Worm (Caenorhabditis elegans) whole organism, L2 larva: ENCODE measurements around the gene algn-1.

Experiments
- C34F6.9 ChIP-seq: fragments of 150-350 bp; optimal IDR thresholded peaks from 2 replicates; lab custom pipeline; 2014; ENCODE audit warnings: missing biosample characterization, missing genetic modification characterization
- F13H6.1 ChIP-seq: sonication (generic microtip); optimal IDR thresholded peaks from 2 replicates; lab custom pipeline; 2016; ENCODE audit warnings: missing genetic modification characterization, missing compliant biosample characterization
- R02D3.7 ChIP-seq: fragments of 150-350 bp; optimal IDR thresholded peaks from 2 replicates; lab custom pipeline; 2014; ENCODE audit warnings: missing biosample characterization, missing genetic modification characterization
- Y55F3AM.14 ChIP-seq: fragments of 200-800 bp; sonication (Bioruptor generic); optimal IDR thresholded peaks from 2 replicates; lab custom pipeline; 2018; ENCODE audit warnings: mild to moderate bottlenecking, missing genetic modification characterization, missing compliant biosample characterization
- ZK546.5 ChIP-seq: sonication (generic microtip); optimal IDR thresholded peaks from 2 replicates; lab custom pipeline; 2017; ENCODE audit warnings: missing biosample characterization, missing genetic modification characterization
- alr-1 ChIP-seq: fragments of 150-350 bp; optimal IDR thresholded peaks from 2 replicates; lab custom pipeline; 2014; ENCODE audit warnings: missing biosample characterization, missing genetic modification characterization
- aly-2 ChIP-seq: fragments of 150-350 bp; optimal IDR thresholded peaks from 2 replicates; lab custom pipeline; 2014; ENCODE audit warnings: missing biosample characterization, missing genetic modification characterization
- ama-1 ChIP-seq: fragments of 150-350 bp; optimal IDR thresholded peaks from 2 replicates; lab custom pipeline; 2018; ENCODE audit warnings: inconsistent platforms
- blmp-1 ChIP-seq: sonication (generic microtip); optimal IDR thresholded peaks from 2 replicates; lab custom pipeline; 2017; ENCODE audit warnings: missing genetic modification characterization, mild to moderate bottlenecking, missing compliant biosample characterization, antibody characterized with exemption, moderate library complexity; ENCODE audit not compliant: insufficient read depth
- ceh-16 ChIP-seq: fragments of 150-350 bp; optimal IDR thresholded peaks from 2 replicates; lab custom pipeline; 2014; ENCODE audit warnings: missing biosample characterization, missing genetic modification characterization
- ceh-82 ChIP-seq: fragments of 150-350 bp; optimal IDR thresholded peaks from 2 replicates; lab custom pipeline; 2014; ENCODE audit warnings: missing biosample characterization, missing genetic modification characterization
- crh-2 ChIP-seq: sonication (generic microtip); optimal IDR thresholded peaks from 2 replicates; lab custom pipeline; 2017; ENCODE audit warnings: missing biosample characterization, missing genetic modification characterization
- dmd-4 ChIP-seq: sonication (generic microtip); optimal IDR thresholded peaks from 2 replicates; lab custom pipeline; 2017; ENCODE audit warnings: missing biosample characterization, missing genetic modification characterization
- egl-27 ChIP-seq: sonication (generic microtip); optimal IDR thresholded peaks from 3 replicates; lab custom pipeline; 2017; ENCODE audit warnings: missing biosample characterization, missing genetic modification reagents, missing genetic modification characterization
- elt-1 ChIP-seq: fragments of 150-350 bp; optimal IDR thresholded peaks from 2 replicates; lab custom pipeline; 2014; ENCODE audit warnings: missing biosample characterization, missing genetic modification characterization
- elt-3 ChIP-seq: sonication (generic microtip); optimal IDR thresholded peaks from 2 replicates; lab custom pipeline; 2017; ENCODE audit warnings: missing biosample characterization, missing genetic modification characterization
- fos-1 ChIP-seq: fragments of 150-350 bp; optimal IDR thresholded peaks from 2 replicates; lab custom pipeline; 2014; ENCODE audit warnings: missing biosample characterization, missing genetic modification characterization
- gmeb-1 ChIP-seq: fragments of 150-350 bp; optimal IDR thresholded peaks from 2 replicates; lab custom pipeline; 2014; ENCODE audit warnings: missing biosample characterization, missing genetic modification characterization
- lin-11 ChIP-seq: fragments of 150-350 bp; sonication (generic microtip); optimal IDR thresholded peaks from 2 replicates; lab custom pipeline; 2014; ENCODE audit warnings: missing biosample characterization, missing genetic modification characterization, inconsistent platforms, mixed read lengths
- lin-13 ChIP-seq: fragments of 150-350 bp; optimal IDR thresholded peaks from 2 replicates; lab custom pipeline; 2014; ENCODE audit warnings: missing biosample characterization, missing genetic modification reagents, missing genetic modification characterization
- lin-39 ChIP-seq: fragments of 150-350 bp; optimal IDR thresholded peaks from 2 replicates; lab custom pipeline; 2014; ENCODE audit warnings: missing biosample characterization, missing genetic modification reagents, missing genetic modification characterization
- lsy-2 ChIP-seq, 2 experiments: fragments of 150-350 bp in 1 of 2; sonication (generic microtip) in 1 of 2; optimal IDR thresholded peaks; 2 replicates each; lab custom pipeline; 2014 to 2017; ENCODE audit warnings: missing biosample characterization in 2 of 2, missing genetic modification characterization in 2 of 2
- mab-5 ChIP-seq: fragments of 150-350 bp; optimal IDR thresholded peaks from 2 replicates; lab custom pipeline; 2014; ENCODE audit warnings: missing biosample characterization, missing genetic modification characterization
- mbf-1 ChIP-seq: sonication (generic microtip); optimal IDR thresholded peaks from 2 replicates; lab custom pipeline; 2017; ENCODE audit warnings: missing biosample characterization, missing genetic modification characterization
- mdl-1 ChIP-seq, 2 experiments: fragments of 150-350 bp in 1 of 2; sonication (generic microtip) in 1 of 2; optimal IDR thresholded peaks; 2 replicates each; lab custom pipeline; 2017; ENCODE audit warnings: missing biosample characterization in 2 of 2, missing genetic modification characterization in 2 of 2
- nhr-10 ChIP-seq: sonication (generic microtip); optimal IDR thresholded peaks from 2 replicates; lab custom pipeline; 2017; ENCODE audit warnings: missing biosample characterization, missing genetic modification characterization
- nhr-11 ChIP-seq: fragments of 150-350 bp; optimal IDR thresholded peaks from 2 replicates; lab custom pipeline; 2014; ENCODE audit warnings: missing biosample characterization, missing genetic modification characterization
- nhr-12 ChIP-seq: fragments of 150-350 bp; optimal IDR thresholded peaks from 2 replicates; lab custom pipeline; 2014; ENCODE audit warnings: missing biosample characterization, missing genetic modification characterization
- nhr-129 ChIP-seq: fragments of 150-350 bp; optimal IDR thresholded peaks from 2 replicates; lab custom pipeline; 2014; ENCODE audit warnings: missing biosample characterization, missing genetic modification characterization
- nhr-21 ChIP-seq: fragments of 150-350 bp; optimal IDR thresholded peaks from 2 replicates; lab custom pipeline; 2014; ENCODE audit warnings: missing biosample characterization, missing genetic modification characterization
- nhr-23 ChIP-seq: fragments of 150-350 bp; optimal IDR thresholded peaks from 2 replicates; lab custom pipeline; 2014; ENCODE audit warnings: missing biosample characterization, missing genetic modification reagents, missing genetic modification characterization
- nhr-237 ChIP-seq: fragments of 150-350 bp; optimal IDR thresholded peaks from 2 replicates; lab custom pipeline; 2014; ENCODE audit warnings: missing biosample characterization, missing genetic modification characterization
- nhr-25 ChIP-seq: fragments of 150-350 bp; sonication (generic microtip); optimal IDR thresholded peaks from 3 replicates; lab custom pipeline; 2014; ENCODE audit warnings: missing biosample characterization, missing genetic modification characterization
- nhr-6 ChIP-seq: fragments of 150-350 bp; optimal IDR thresholded peaks from 2 replicates; lab custom pipeline; 2014; ENCODE audit warnings: missing biosample characterization, missing genetic modification characterization
- nhr-77 ChIP-seq: fragments of 150-350 bp; optimal IDR thresholded peaks from 2 replicates; lab custom pipeline; 2014; ENCODE audit warnings: missing biosample characterization, missing genetic modification characterization
- peb-1 ChIP-seq: fragments of 150-350 bp; optimal IDR thresholded peaks from 2 replicates; lab custom pipeline; 2014; ENCODE audit warnings: missing biosample characterization, missing genetic modification characterization
- sem-4 ChIP-seq: fragments of 150-350 bp; optimal IDR thresholded peaks from 2 replicates; lab custom pipeline; 2014; ENCODE audit warnings: missing biosample characterization, missing genetic modification reagents, missing genetic modification characterization
- skn-1 ChIP-seq: sonication (generic microtip); optimal IDR thresholded peaks from 2 replicates; lab custom pipeline; 2017; ENCODE audit warnings: missing biosample characterization, missing genetic modification characterization
- sma-3 ChIP-seq: sonication (generic microtip); optimal IDR thresholded peaks from 2 replicates; lab custom pipeline; 2016; ENCODE audit warnings: missing genetic modification reagents, missing genetic modification characterization, missing compliant biosample characterization
- sma-9 ChIP-seq, 2 experiments: fragments of 150-350 bp in 1 of 2; sonication (generic microtip) in 1 of 2; optimal IDR thresholded peaks; 2 replicates each; lab custom pipeline; 2014 to 2016; ENCODE audit warnings: missing genetic modification characterization in 2 of 2, mild to moderate bottlenecking in 1 of 2, missing biosample characterization in 1 of 2, missing compliant biosample characterization in 1 of 2, missing genetic modification reagents in 1 of 2, moderate library complexity in 1 of 2
- snpc-4 ChIP-seq: fragments of 150-350 bp; optimal IDR thresholded peaks from 2 replicates; lab custom pipeline; 2014; ENCODE audit warnings: missing biosample characterization, missing genetic modification characterization
- unc-39 ChIP-seq: fragments of 150-350 bp; optimal IDR thresholded peaks from 2 replicates; lab custom pipeline; 2014; ENCODE audit warnings: missing biosample characterization, missing genetic modification characterization
- unc-55 ChIP-seq: fragments of 150-350 bp; sonication (generic microtip); optimal IDR thresholded peaks from 3 replicates; lab custom pipeline; 2014; ENCODE audit warnings: missing biosample characterization, missing genetic modification reagents, missing genetic modification characterization
- unc-62 ChIP-seq: fragments of 150-350 bp; optimal IDR thresholded peaks from 2 replicates; lab custom pipeline; 2014; ENCODE audit warnings: missing biosample characterization, missing genetic modification reagents, missing genetic modification characterization
- zag-1 ChIP-seq: fragments of 150-350 bp; optimal IDR thresholded peaks from 2 replicates; lab custom pipeline; 2014; ENCODE audit warnings: missing biosample characterization, missing genetic modification characterization
- ztf-1 ChIP-seq: fragments of 200-800 bp; sonication (Bioruptor generic); conservative IDR thresholded peaks from 2 replicates; pipeline ENCODE4 v1.3.6; 2022; ENCODE audit warnings: missing genetic modification characterization, missing compliant biosample characterization
- ztf-11 ChIP-seq: sonication (generic microtip); optimal IDR thresholded peaks from 2 replicates; lab custom pipeline; 2017; ENCODE audit warnings: missing biosample characterization, missing genetic modification characterization
- ztf-4 ChIP-seq: fragments of 150-350 bp; optimal IDR thresholded peaks from 2 replicates; lab custom pipeline; 2014; ENCODE audit warnings: missing biosample characterization, missing genetic modification characterization

Gene algn-1

DNA sequence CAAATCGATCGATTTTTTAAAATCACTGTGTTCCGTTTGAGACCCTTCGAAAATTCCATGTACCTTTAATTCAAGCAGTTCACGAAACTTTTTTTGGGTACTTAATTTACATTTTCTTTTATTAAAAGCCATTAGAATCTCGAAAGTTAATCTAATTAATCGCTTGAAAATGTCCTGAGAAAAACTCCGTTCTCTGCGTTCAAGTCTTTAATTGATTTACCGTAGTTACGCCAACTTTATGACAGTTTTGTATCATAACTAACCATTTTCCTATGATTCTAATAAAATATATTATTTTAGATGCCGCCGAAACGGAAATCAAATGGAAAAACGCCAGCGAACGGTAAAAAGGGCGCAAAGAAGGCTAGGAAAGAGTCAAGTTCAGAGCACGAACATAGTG is 5.7 kb upstream of the algn-1 start, which contains the start of gene jhdm-1:
TSS of gene jhdm-1 (plus strand) at position 301 of the 400 bp plus-strand sequence.
- TF ChIP-seq snpc-4 (tag; lab: Kevin White, UChicago), result no peak
- no peak for TF ChIP-seq alr-1 (tag; lab: Kevin White, UChicago)
- no peak for TF ChIP-seq egl-27 (tag; lab: Kevin White, UChicago)
- no peak for TF ChIP-seq C34F6.9 (tag; lab: Kevin White, UChicago)

DNA sequence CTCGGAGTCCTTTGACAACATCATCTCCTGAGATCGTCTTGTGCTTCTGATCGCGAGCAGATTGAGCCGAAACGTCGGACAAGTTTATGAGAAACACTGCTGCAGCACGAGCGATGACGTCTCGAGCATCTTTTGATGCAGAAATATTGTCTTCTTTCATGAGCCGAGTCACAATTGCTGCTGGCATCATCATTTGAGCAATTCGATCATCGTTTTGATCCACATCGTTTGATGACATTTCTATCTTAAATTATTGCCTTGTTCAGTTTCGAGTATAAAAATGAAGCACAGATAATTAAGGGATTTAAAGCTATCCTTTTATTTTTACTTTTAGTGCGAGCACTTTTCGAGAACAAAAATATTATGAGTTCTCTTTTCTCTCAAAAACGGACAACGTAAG is 2.7 kb downstream of the algn-1 start, which contains the start of gene T26A5.8:
TSS of gene T26A5.8 (minus strand) at position 247 of the 400 bp plus-strand sequence.
- TF ChIP-seq gmeb-1 (no peak), skn-1 (tag; lab: Kevin White, UChicago) (no peak), ama-1 (lab: Kevin White, UChicago) (peak; percentile 56), alr-1 (tag; lab: Kevin White, UChicago) (no peak), unc-55 (GFP tag; lab: Kevin White, UChicago) (no peak), Y55F3AM.14 (GFP tag; lab: Kevin White, UChicago) (no peak), nhr-77 (no peak), mab-5 (tag; lab: Kevin White, UChicago) (no peak), snpc-4 (tag; lab: Kevin White, UChicago) (no peak), C34F6.9 (tag; lab: Kevin White, UChicago) (no peak), peb-1 (tag; lab: Kevin White, UChicago) (no peak), nhr-23 (no peak), crh-2 (peak; percentile 10), unc-39 (tag; lab: Kevin White, UChicago) (no peak), nhr-11 (tag; lab: Kevin White, UChicago) (no peak), elt-1 (tag; lab: Kevin White, UChicago) (no peak), nhr-10 (tag; lab: Kevin White, UChicago) (no peak), nhr-129 (tag; lab: Kevin White, UChicago) (peak; percentile 25), aly-2 (tag; lab: Kevin White, UChicago) (no peak), lin-13 (GFP tag; lab: Kevin White, UChicago) (peak; percentile 15), nhr-21 (tag; lab: Kevin White, UChicago) (no peak), mdl-1 (tag; optimal IDR thresholded peaks at IDR 0.05; lab: Kevin White, UChicago) (no peak), unc-62 (GFP tag; lab: Kevin White, UChicago) (no peak), nhr-6 (tag; lab: Kevin White, UChicago) (peak; percentile 19), sem-4 (tag; lab: Kevin White, UChicago) (no peak), dmd-4 (tag; lab: Kevin White, UChicago) (no peak), ztf-4 (tag; lab: Kevin White, UChicago) (peak; percentile 29), sma-3 (peak; percentile 45), lin-11 (tag; lab: Kevin White, UChicago) (no peak), sma-9 (GFP tag; optimal IDR thresholded peaks at IDR 0.05; lab: Kevin White, UChicago) (no peak), sma-9 (tag; optimal IDR thresholded peaks at IDR 0.05; lab: Kevin White, UChicago) (no peak), fos-1 (tag; lab: Kevin White, UChicago) (no peak), lsy-2 (tag; optimal IDR thresholded peaks at IDR 0.05; lab: Kevin White, UChicago) (peak in 1 of 2 experiments; percentile 58), elt-3 (tag; lab: Kevin White, UChicago) (no peak), zag-1 (no peak), nhr-25 (tag; lab: Kevin White, UChicago) (no peak), nhr-237 (tag; lab: Kevin White, UChicago) (no peak), ztf-11 (tag; lab: Kevin White, UChicago) (no peak), mbf-1 (tag; lab: Kevin White, UChicago) (no peak), ceh-82 (tag; lab: Kevin White, UChicago) (no peak), R02D3.7 (tag; lab: Kevin White, UChicago) (no peak), nhr-12 (tag; lab: Kevin White, UChicago) (no peak), lin-39 (tag; lab: Kevin White, UChicago) (no peak), ztf-1 (no peak), blmp-1 (tag; lab: Kevin White, UChicago) (no peak), ceh-16 (tag; lab: Kevin White, UChicago) (no peak), F13H6.1 (no peak), egl-27 (tag; lab: Kevin White, UChicago) (no peak), ZK546.5 (tag; lab: Kevin White, UChicago) (no peak)
